Fruit fly (Drosophila melanogaster) whole organism, embryonic: Measurements from ENCODE around the gene CG12998.

Experiments
- Abd-B ChIP-seq: fragments of 200-800 bp; sonication (Bioruptor generic); optimal IDR thresholded peaks from 2 replicates; lab custom pipeline; 2018; ENCODE audit warnings: missing biosample characterization, mild to moderate bottlenecking, missing genetic modification characterization, moderate library complexity
- CG11085 ChIP-seq: fragments of 200-800 bp; sonication (Bioruptor generic); IDR thresholded peaks from 2 replicates; pipeline ENCODE4 v1.3.6; 2022; ENCODE audit warnings: missing biosample characterization, missing genetic modification characterization
- CG14860 ChIP-seq: fragments of 200-800 bp; sonication (Bioruptor generic); IDR thresholded peaks from 3 replicates; pipeline ENCODE4 v1.3.6; 2022; ENCODE audit warnings: missing biosample characterization, missing genetic modification characterization; ENCODE audit not compliant: partially characterized antibody
- CG2875 ChIP-seq: fragments of 200-800 bp; sonication (Bioruptor generic); optimal IDR thresholded peaks from 2 replicates; lab custom pipeline; 2017; ENCODE audit warnings: missing biosample characterization, mild to moderate bottlenecking, missing genetic modification characterization, missing genetic modification reagents
- CG8478 ChIP-seq: fragments of >200 bp; optimal IDR thresholded peaks from 2 replicates; lab custom pipeline; 2018
- CG9609 ChIP-seq: fragments of 200-800 bp; sonication (Bioruptor generic); optimal IDR thresholded peaks from 3 replicates; lab custom pipeline; 2016; ENCODE audit warnings: missing biosample characterization, missing genetic modification characterization
- nom ChIP-seq: fragments of 200-800 bp; sonication (Bioruptor generic); optimal IDR thresholded peaks from 2 replicates; lab custom pipeline; 2017; ENCODE audit warnings: missing biosample characterization, missing genetic modification characterization, mild to moderate bottlenecking, moderate library complexity, missing genetic modification reagents
- trh ChIP-seq: fragments of 200-800 bp; sonication (Bioruptor generic); optimal IDR thresholded peaks from 2 replicates; lab custom pipeline; 2016; ENCODE audit warnings: missing biosample characterization, missing genetic modification characterization
- unpg ChIP-seq: fragments of 200-800 bp; sonication (Bioruptor generic); optimal IDR thresholded peaks from 3 replicates; lab custom pipeline; 2018; ENCODE audit warnings: missing biosample characterization, mild to moderate bottlenecking, missing genetic modification characterization, moderate library complexity

DNA sequence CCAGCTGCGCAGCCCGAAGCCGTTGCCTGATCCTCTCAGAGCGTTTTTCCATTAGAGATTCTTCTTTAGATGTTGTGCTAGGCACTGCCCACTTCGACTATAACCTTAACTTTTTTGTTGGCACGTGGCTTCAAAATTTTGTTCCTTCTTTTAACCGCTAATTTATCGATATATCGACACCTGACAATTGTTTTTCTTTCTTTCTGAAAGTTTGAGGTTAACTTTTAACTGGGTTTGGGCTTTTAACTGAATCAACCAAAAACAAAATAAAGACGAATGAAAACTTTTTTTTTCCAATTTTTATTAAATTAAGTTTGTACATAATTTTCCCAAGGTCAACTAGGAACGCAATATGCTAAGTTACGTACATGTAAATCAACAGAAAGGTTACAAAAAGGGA lies 28.4 kb downstream of the CG12998 start, which contains the start of gene CG42854:
- no peak for TF ChIP-seq CG8478 (lab: Kevin White, UChicago)
- TF ChIP-seq CG9609 (GFP tag; lab: Kevin White, UChicago): no peak
- TF ChIP-seq trh (GFP tag; lab: Kevin White, UChicago): no peak
- no peak for TF ChIP-seq CG14860 (GFP tag; lab: Robert Waterston, UW)
- no peak for TF ChIP-seq CG11085
- TF ChIP-seq Abd-B (GFP tag; lab: Kevin White, UChicago): no peak
- no peak for TF ChIP-seq unpg (GFP tag; lab: Kevin White, UChicago)
- no peak for TF ChIP-seq nom (GFP tag; lab: Kevin White, UChicago)
- TF ChIP-seq CG2875 (GFP tag; lab: Kevin White, UChicago): no peak
